Fruit fly (Drosophila melanogaster): Measurements from ENCODE around the gene CG46448.

The CG46448 gene

DNA sequence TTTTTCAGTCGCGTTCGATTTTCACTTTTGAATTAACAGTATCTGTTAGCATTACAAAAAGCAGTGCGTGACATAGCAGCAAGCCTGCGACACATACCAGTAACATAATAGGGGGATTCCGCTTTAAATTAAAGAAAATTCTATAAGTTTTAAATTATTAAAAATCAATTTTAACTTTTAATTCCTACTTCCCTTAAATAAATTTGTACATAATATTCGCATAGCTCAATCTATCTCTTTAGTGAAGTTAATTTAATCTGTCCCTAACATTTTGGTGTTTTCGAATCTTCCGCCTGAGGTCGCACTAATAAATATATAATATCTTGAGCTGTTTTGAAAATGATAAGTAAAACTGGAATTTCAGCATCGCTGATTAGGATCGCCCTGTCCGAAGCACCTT, 29.0 kb downstream of the CG46448 start, which contains the start of gene CG9886 (continued):
- TF ChIP-seq Vsx1 (GFP tag; optimal IDR thresholded peaks at IDR 0.05) (peak; percentile 44), CG8359 (GFP tag; optimal IDR thresholded peaks at IDR 0.05; ENCODE audit: borderline replicate concordance) (no peak), Sry-δ (GFP tag; optimal IDR thresholded peaks at IDR 0.05) (no peak), hbn (GFP tag; IDR thresholded peaks at IDR 0.05; ENCODE audit: partially characterized antibody) (no peak), sens (GFP tag) (peak; percentile 86), CG13296 (GFP tag; optimal IDR thresholded peaks at IDR 0.05) (peak; percentile 56), esg (GFP tag; conservative IDR thresholded peaks at IDR 0.05) (peak; percentile 38; the same call in 1 of the 2 replicates), Doc3 (GFP tag; IDR thresholded peaks at IDR 0.05; ENCODE audit: partially characterized antibody) (no peak), ci (GFP tag; IDR thresholded peaks at IDR 0.05) (0 out of 3 replicates have a peak, but pooled peaks have one; percentile 48), Oli (tag; optimal IDR thresholded peaks at IDR 0.05) (peak; percentile 62), CG15011 (GFP tag; optimal IDR thresholded peaks at IDR 0.05) (peak; percentile 6), Myb (GFP tag; optimal IDR thresholded peaks at IDR 0.05) (peak; percentile 44), CG3281 (GFP tag; optimal IDR thresholded peaks at IDR 0.05) (peak; percentile 52), Side (GFP tag; optimal IDR thresholded peaks at IDR 0.05) (no peak), Drgx (GFP tag; IDR thresholded peaks at IDR 0.05) (no peak), row (GFP tag; IDR thresholded peaks at IDR 0.05) (peak; percentile 85), bcd (GFP tag; optimal IDR thresholded peaks at IDR 0.05) (peak; percentile 57), zfh1 (GFP tag; IDR thresholded peaks at IDR 0.05) (peak; percentile 62; the same call in 2 of the 3 replicates), hth (optimal IDR thresholded peaks at IDR 0.05) (no peak), disco-r (GFP tag; optimal IDR thresholded peaks at IDR 0.05) (no peak), CG11696 (GFP tag; IDR thresholded peaks at IDR 0.05) (peak; percentile 24; the same call in 1 of the 2 replicates), dimm (GFP tag; IDR thresholded peaks at IDR 0.05) (no peak), Aef1 (GFP tag; IDR thresholded peaks at IDR 0.05) (no peak), CG11456 (GFP tag; IDR thresholded peaks at IDR 0.05) (no peak), CG10543 (GFP tag; optimal IDR thresholded peaks at IDR 0.05) (peak; percentile 3), CG1233 (GFP tag; optimal IDR thresholded peaks at IDR 0.05) (peak; percentile 27), CG17328 (GFP tag; IDR thresholded peaks at IDR 0.05) (peak; percentile 60), CG10565 (GFP tag; optimal IDR thresholded peaks at IDR 0.05) (no peak), B-H2 (GFP tag; optimal IDR thresholded peaks at IDR 0.05) (peak; percentile 49), CG30020 (tag; optimal IDR thresholded peaks at IDR 0.05) (no peak), CG11560 (tag; IDR thresholded peaks at IDR 0.05) (no peak), bigmax (GFP tag; optimal IDR thresholded peaks at IDR 0.05) (no peak), ap (GFP tag; IDR thresholded peaks at IDR 0.05) (0 out of 2 replicates have a peak, but pooled peaks have one; percentile 22), peb (GFP tag; IDR thresholded peaks at IDR 0.05) (no peak), CG2712 (tag; optimal IDR thresholded peaks at IDR 0.05) (peak; percentile 85), Gug (GFP tag; IDR thresholded peaks at IDR 0.05) (no peak), CG10959 (GFP tag; IDR thresholded peaks at IDR 0.05) (0 out of 2 replicates have a peak, but pooled peaks have one; percentile 16), Kr (GFP tag; optimal IDR thresholded peaks at IDR 0.05) (no peak), dm (GFP tag; optimal IDR thresholded peaks at IDR 0.05) (no peak), Asciz (GFP tag; optimal IDR thresholded peaks at IDR 0.05) (no peak), CG4404 (GFP tag; IDR thresholded peaks at IDR 0.05) (no peak), zfh2 (GFP tag; optimal IDR thresholded peaks at IDR 0.05) (no peak), schlank (tag; optimal IDR thresholded peaks at IDR 0.05) (no peak), CG31365 (tag; optimal IDR thresholded peaks at IDR 0.05) (no peak), eyg (GFP tag; optimal IDR thresholded peaks at IDR 0.05) (no peak), gce (GFP tag; IDR thresholded peaks at IDR 0.05) (no peak), vvl (GFP tag; IDR thresholded peaks at IDR 0.05) (peak; percentile 77), Nf-YC (tag; optimal IDR thresholded peaks at IDR 0.05) (peak; percentile 60), pum (GFP tag; optimal IDR thresholded peaks at IDR 0.05) (peak; percentile 11), chinmo (GFP tag; IDR thresholded peaks at IDR 0.05; ENCODE audit: partially characterized antibody) (no peak), CG1792 (GFP tag; optimal IDR thresholded peaks at IDR 0.05) (no peak), CG4730 (GFP tag; IDR thresholded peaks at IDR 0.05) (no peak), rib (GFP tag; IDR thresholded peaks at IDR 0.05) (no peak)

Data from whole organism, embryonic.